Worm (Caenorhabditis elegans): ENCODE data around the gene scb-1.

ce11 chrV:11098599-11098998 is 20.9 kb downstream of the scb-1 start, which contains the start of gene cdkl-1:
- TF ChIP-seq snpc-4 (GFP tag; optimal IDR thresholded peaks at IDR 0.05) (no peak), snpc-4 (tag; optimal IDR thresholded peaks at IDR 0.05) (no peak), madf-3 (GFP tag; IDR thresholded peaks at IDR 0.05) (no peak), madf-10 (tag; optimal IDR thresholded peaks at IDR 0.05) (no peak), mxl-1 (tag; optimal IDR thresholded peaks at IDR 0.05) (no peak), D2030.7 (GFP tag; IDR thresholded peaks at IDR 0.05) (no peak), dpl-1 (GFP tag; optimal IDR thresholded peaks at IDR 0.05) (no peak), F57C9.4 (tag; optimal IDR thresholded peaks at IDR 0.05) (no peak), T07F8.4 (tag; optimal IDR thresholded peaks at IDR 0.05) (no peak), nhr-179 (tag; optimal IDR thresholded peaks at IDR 0.05) (no peak)

Data from whole organism, young adult.